Worm (Caenorhabditis elegans) whole organism, L4 larva: ENCODE results near the gene him-14.

Experiments used
- F37D6.2 ChIP-seq: sonication (generic microtip); optimal IDR thresholded peaks from 2 replicates; lab custom pipeline; 2016; ENCODE audit warnings: mild to moderate bottlenecking, missing genetic modification characterization, missing compliant biosample characterization
- aha-1 ChIP-seq: fragments of 150-350 bp; peaks from one replicate; lab custom pipeline; 2014; ENCODE audit warnings: missing biosample characterization, missing genetic modification characterization
- ama-1 ChIP-seq: fragments of 150-350 bp; optimal IDR thresholded peaks from 2 replicates; lab custom pipeline; 2014; ENCODE audit warnings: inconsistent platforms, mixed read lengths
- egl-27 ChIP-seq: sonication (generic microtip); optimal IDR thresholded peaks from 3 replicates; lab custom pipeline; 2017; ENCODE audit warnings: missing biosample characterization, missing genetic modification reagents, missing genetic modification characterization
- lin-13 ChIP-seq: fragments of 150-350 bp; optimal IDR thresholded peaks from 2 replicates; lab custom pipeline; 2014; ENCODE audit warnings: missing biosample characterization, missing genetic modification reagents, missing genetic modification characterization
- lir-3 ChIP-seq: sonication (generic microtip); optimal IDR thresholded peaks from 2 replicates; lab custom pipeline; 2016; ENCODE audit warnings: mild to moderate bottlenecking, missing genetic modification characterization, missing compliant biosample characterization
- mdt-29 ChIP-seq: fragments of 200-800 bp; sonication (Bioruptor generic); IDR thresholded peaks from 2 replicates; pipeline ENCODE4 v1.3.6; 2022; ENCODE audit warnings: missing genetic modification reagents, missing genetic modification characterization, missing compliant biosample characterization
- nhr-102 ChIP-seq: sonication (generic microtip); optimal IDR thresholded peaks from 2 replicates; lab custom pipeline; 2016; ENCODE audit warnings: mild to moderate bottlenecking, missing genetic modification characterization, moderate library complexity, missing compliant biosample characterization

DNA sequence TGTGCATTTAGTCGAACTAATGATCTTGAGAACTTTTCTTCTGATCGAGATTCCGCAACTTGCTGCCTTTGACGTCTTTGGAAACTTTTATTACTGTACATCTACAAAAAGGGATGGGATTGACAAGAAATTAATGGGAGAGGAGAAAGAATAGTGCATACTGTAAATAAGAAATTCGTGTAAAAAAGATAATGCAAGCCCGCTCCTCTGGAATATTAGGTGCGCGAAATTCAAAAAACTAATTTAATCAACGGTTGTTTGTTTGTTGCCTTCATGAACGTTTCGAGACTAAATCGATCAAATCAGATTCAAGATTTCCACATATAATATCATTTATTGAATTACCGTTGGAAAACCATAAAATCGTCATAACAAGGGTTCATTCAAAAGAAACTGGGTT lies at the start of gene him-14:
- TF ChIP-seq nhr-102 (tag; lab: Kevin White, UChicago) (no peak), mdt-29 (GFP tag; lab: Robert Waterston, UW) (no peak), egl-27 (no peak), F37D6.2 (tag; lab: Kevin White, UChicago) (no peak), lir-3 (no peak), ama-1 (lab: Kevin White, UChicago) (no peak), aha-1 (peak; percentile 82), lin-13 (GFP tag; lab: Kevin White, UChicago) (no peak)
